Fruit fly (Drosophila melanogaster) whole organism, wandering third instar larva: ENCODE results near the gene CG18636.

Experiments used
- CG32264 ChIP-seq: fragments of 200-800 bp; sonication (Bioruptor generic); optimal IDR thresholded peaks from 2 replicates; lab custom pipeline; 2016; ENCODE audit warnings: missing biosample characterization, missing genetic modification characterization
- Jra ChIP-seq: sonication (Bioruptor generic); optimal IDR thresholded peaks from 2 replicates; lab custom pipeline; 2016; ENCODE audit warnings: missing biosample characterization, missing genetic modification characterization
- Myc ChIP-seq: fragments of >200 bp; optimal IDR thresholded peaks from 2 replicates; lab custom pipeline; 2017
- jim ChIP-seq: fragments of 175-275, 200-325 bp; sonication (Bioruptor generic); optimal IDR thresholded peaks from 2 replicates; lab custom pipeline; 2016; ENCODE audit warnings: missing biosample characterization, mild to moderate bottlenecking, missing genetic modification characterization

DNA sequence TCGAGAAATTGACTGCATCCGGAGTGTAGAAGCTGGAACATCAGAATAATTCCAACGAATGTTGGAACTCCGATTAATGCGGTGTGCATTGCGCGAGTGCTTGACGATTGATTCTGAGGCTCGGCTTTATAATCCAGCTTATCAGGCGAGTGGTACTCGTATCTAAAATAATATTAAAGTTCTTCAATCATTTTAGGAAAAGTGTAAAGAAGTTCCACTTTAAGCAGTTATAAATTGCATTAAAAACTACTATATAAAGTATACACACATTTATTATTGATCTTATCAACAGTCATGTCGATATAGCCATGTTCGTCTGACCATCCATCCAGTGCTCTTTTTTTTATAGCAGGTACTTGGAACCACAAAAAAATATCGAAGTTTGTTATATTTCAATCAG, at the start of gene CG18636:
- no peak for TF ChIP-seq Myc
- TF ChIP-seq CG32264 (GFP tag; lab: Kevin White, UChicago) = no peak
- TF ChIP-seq jim = no peak
- TF ChIP-seq Jra (GFP tag; lab: Kevin White, UChicago) = no peak
